Fruit fly (Drosophila melanogaster) whole organism, adult: ENCODE data around the gene Nph.

Source experiments
- CG12768 ChIP-seq: fragments of 200-800 bp; sonication (Bioruptor generic); optimal IDR thresholded peaks from 2 replicates; lab custom pipeline; 2017; ENCODE audit warnings: missing biosample characterization, missing genetic modification characterization, mild to moderate bottlenecking, moderate library complexity, missing genetic modification reagents
- CG14711 ChIP-seq: fragments of 200-800 bp; sonication (Bioruptor generic); optimal IDR thresholded peaks from 2 replicates; lab custom pipeline; 2018; ENCODE audit warnings: missing biosample characterization, mild to moderate bottlenecking, missing genetic modification characterization, moderate library complexity
- Crg-1 ChIP-seq: fragments of 200-800 bp; sonication (Bioruptor generic); optimal IDR thresholded peaks from 2 replicates; lab custom pipeline; 2016; ENCODE audit warnings: missing biosample characterization, missing genetic modification characterization
- Hr96 ChIP-seq: fragments of 200-800 bp; sonication (Bioruptor generic); optimal IDR thresholded peaks from 2 replicates; lab custom pipeline; 2016; ENCODE audit warnings: missing biosample characterization, missing genetic modification characterization
- cnc ChIP-seq, 2 experiments: fragments of >200 bp; optimal IDR thresholded peaks; 2 replicates each; lab custom pipeline; 2017
- toe ChIP-seq: fragments of 200-800 bp; sonication (Bioruptor generic); optimal IDR thresholded peaks from 2 replicates; lab custom pipeline; 2016; ENCODE audit warnings: missing biosample characterization, missing genetic modification characterization

dm6 chr3R:30021009-30021408 lies 16.3 kb upstream of the Nph start:
- no peak for TF ChIP-seq CG12768 (GFP tag; lab: Kevin White, UChicago)
- no peak for TF ChIP-seq cnc (optimal IDR thresholded peaks at IDR 0.05; lab: Kevin White, UChicago)
- TF ChIP-seq Hr96 (GFP tag; lab: Kevin White, UChicago) = no peak
- TF ChIP-seq CG14711 (tag; lab: Kevin White, UChicago) = no peak
- TF ChIP-seq toe (GFP tag; lab: Kevin White, UChicago) = no peak
- TF ChIP-seq Crg-1 (GFP tag; lab: Kevin White, UChicago) = no peak
